Fruit fly (Drosophila melanogaster) whole organism, pupa: ENCODE measurements around the gene CG33172.

Source experiments
- CG15710 ChIP-seq: fragments of 200-800 bp; sonication (Bioruptor generic); optimal IDR thresholded peaks from 2 replicates; lab custom pipeline; 2018; ENCODE audit warnings: missing biosample characterization, mild to moderate bottlenecking, missing genetic modification characterization, moderate library complexity
- CG9948 ChIP-seq: fragments of 200-800 bp; sonication (Bioruptor generic); optimal IDR thresholded peaks from 2 replicates; lab custom pipeline; 2018; ENCODE audit warnings: missing biosample characterization, mild to moderate bottlenecking, missing genetic modification characterization, moderate library complexity

DNA sequence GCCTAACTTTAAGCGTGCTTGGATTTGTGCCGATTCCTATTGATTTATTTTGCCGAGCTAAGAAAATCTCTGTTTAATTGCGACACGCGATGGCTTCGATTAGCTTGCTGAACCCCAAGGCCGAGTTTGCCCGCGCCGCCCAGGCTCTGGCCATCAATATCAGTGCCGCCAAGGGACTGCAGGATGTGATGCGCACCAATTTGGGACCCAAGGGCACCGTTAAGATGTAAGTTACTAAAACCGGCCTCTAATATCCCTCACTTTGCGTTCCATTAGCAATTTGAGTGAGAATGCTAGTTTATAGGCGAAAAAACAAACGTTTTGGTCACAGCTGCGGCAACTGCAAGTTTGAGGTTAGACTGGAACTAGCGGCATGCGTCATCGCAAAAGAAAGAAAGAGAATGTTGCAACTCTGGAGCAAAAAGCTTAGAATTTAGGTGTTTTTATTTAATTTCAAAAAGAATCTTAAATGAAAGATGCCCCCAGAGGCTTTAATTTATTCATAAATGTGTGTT, 22.7 kb upstream of the CG33172 start:
- TF ChIP-seq CG15710, result no peak
- TF ChIP-seq CG9948 (tag; lab: Kevin White, UChicago), result no peak
